Fruit fly (Drosophila melanogaster): ENCODE results near the gene CG32547.
A peak's percentile ranks its signal among the peaks of the same experiment; 100 is the strongest.

Gene CG32547

dm6 chrX:18515988-18516541 is 36.8 kb upstream of the CG32547 start (continued):
- TF ChIP-seq Dfd (GFP tag; optimal IDR thresholded peaks at IDR 0.05) = no peak
- TF ChIP-seq CG34376 (GFP tag; optimal IDR thresholded peaks at IDR 0.05) = no peak
- peak; percentile 43 for TF ChIP-seq CoRest (tag; optimal IDR thresholded peaks at IDR 0.05)
- peak; percentile 33; the same call in 1 of the 2 replicates for TF ChIP-seq Ptx1 (GFP tag; IDR thresholded peaks at IDR 0.05)
- TF ChIP-seq CG15601 (tag; optimal IDR thresholded peaks at IDR 0.05) = no peak
- no peak for TF ChIP-seq CG34224 (GFP tag; IDR thresholded peaks at IDR 0.05; ENCODE audit: partially characterized antibody)
- TF ChIP-seq stwl (tag; optimal IDR thresholded peaks at IDR 0.05) = no peak
- peak; percentile 23; the same call in 1 of the 2 replicates for TF ChIP-seq lmd (GFP tag; IDR thresholded peaks at IDR 0.05)
- no peak for TF ChIP-seq CG7357 (GFP tag; IDR thresholded peaks at IDR 0.05)
- no peak for TF ChIP-seq Bgb (GFP tag; IDR thresholded peaks at IDR 0.05; ENCODE audit: partially characterized antibody)
- no peak for TF ChIP-seq CG31388 (GFP tag; optimal IDR thresholded peaks at IDR 0.05)
- no peak for TF ChIP-seq sima (GFP tag; optimal IDR thresholded peaks at IDR 0.05)
- peak; percentile 1 for TF ChIP-seq CG8089 (GFP tag; optimal IDR thresholded peaks at IDR 0.05)
- peak; percentile 13; the same call in 1 of the 2 replicates for TF ChIP-seq CG32532 (GFP tag; IDR thresholded peaks at IDR 0.05)
- TF ChIP-seq danr (GFP tag; IDR thresholded peaks at IDR 0.05) = no peak
- peak; percentile 12 for TF ChIP-seq CG1233 (GFP tag; optimal IDR thresholded peaks at IDR 0.05)
- TF ChIP-seq Eip74EF (GFP tag; optimal IDR thresholded peaks at IDR 0.05) = no peak
- TF ChIP-seq CG6765 (GFP tag; optimal IDR thresholded peaks at IDR 0.05) = no peak
- TF ChIP-seq CG10543 (GFP tag; optimal IDR thresholded peaks at IDR 0.05) = peak; percentile 17
- TF ChIP-seq eyg (GFP tag; optimal IDR thresholded peaks at IDR 0.05) = no peak
- TF ChIP-seq CG18619 (GFP tag; optimal IDR thresholded peaks at IDR 0.05) = no peak
- TF ChIP-seq CG2712 (tag; optimal IDR thresholded peaks at IDR 0.05) = peak; percentile 31
- TF ChIP-seq mirr (GFP tag; optimal IDR thresholded peaks at IDR 0.05) = no peak
- TF ChIP-seq CG1603 (tag; optimal IDR thresholded peaks at IDR 0.05) = peak; percentile 6
- no peak for TF ChIP-seq CG32772 (GFP tag; IDR thresholded peaks at IDR 0.05)
- TF ChIP-seq Bteb2 (GFP tag; optimal IDR thresholded peaks at IDR 0.05) = no peak
- no peak for TF ChIP-seq dimm (GFP tag; IDR thresholded peaks at IDR 0.05)
- TF ChIP-seq CrebB (tag; optimal IDR thresholded peaks at IDR 0.05) = no peak
- peak; percentile 98 for TF ChIP-seq Sry-β (GFP tag; optimal IDR thresholded peaks at IDR 0.05)
- TF ChIP-seq CG33213 (GFP tag; optimal IDR thresholded peaks at IDR 0.05) = no peak
- no peak for TF ChIP-seq chn (GFP tag; optimal IDR thresholded peaks at IDR 0.05)
- TF ChIP-seq oc (tag; optimal IDR thresholded peaks at IDR 0.05) = no peak
- no peak for TF ChIP-seq Blimp-1 (GFP tag; optimal IDR thresholded peaks at IDR 0.05)
- no peak for TF ChIP-seq en (GFP tag; optimal IDR thresholded peaks at IDR 0.05)
- TF ChIP-seq klu (GFP tag; IDR thresholded peaks at IDR 0.05) = no peak
- TF ChIP-seq usp (GFP tag; optimal IDR thresholded peaks at IDR 0.05) = no peak
- no peak for TF ChIP-seq CG16863 (GFP tag; optimal IDR thresholded peaks at IDR 0.05)
- no peak for TF ChIP-seq CG4360 (GFP tag; IDR thresholded peaks at IDR 0.05)
- no peak for TF ChIP-seq HLH4C (GFP tag; IDR thresholded peaks at IDR 0.05; ENCODE audit: partially characterized antibody)
- TF ChIP-seq wek (GFP tag; optimal IDR thresholded peaks at IDR 0.05) = no peak
- TF ChIP-seq CG2120 (GFP tag; optimal IDR thresholded peaks at IDR 0.05) = peak; percentile 52
- TF ChIP-seq CG17912 (GFP tag; optimal IDR thresholded peaks at IDR 0.05) = no peak
- TF ChIP-seq tna (GFP tag; IDR thresholded peaks at IDR 0.05; ENCODE audit: partially characterized antibody) = no peak
- TF ChIP-seq wdn (GFP tag; IDR thresholded peaks at IDR 0.05) = no peak
- no peak for TF ChIP-seq Meics (GFP tag; optimal IDR thresholded peaks at IDR 0.05)
- TF ChIP-seq cas (GFP tag; IDR thresholded peaks at IDR 0.05) = no peak
- no peak for TF ChIP-seq CG11696 (GFP tag; IDR thresholded peaks at IDR 0.05)
- TF ChIP-seq CG13424 (tag; optimal IDR thresholded peaks at IDR 0.05) = peak; percentile 16
- no peak for TF ChIP-seq croc (GFP tag; conservative IDR thresholded peaks at IDR 0.05)
- no peak for TF ChIP-seq CG15479 (GFP tag; optimal IDR thresholded peaks at IDR 0.05)
- peak; percentile 6 for TF ChIP-seq CG7786 (GFP tag; optimal IDR thresholded peaks at IDR 0.05)

All from whole organism, embryonic.